Worm (Caenorhabditis elegans) whole organism, L1 larva: ENCODE data around the gene elpc-3.
A peak's percentile ranks its signal among the peaks of the same experiment; 100 is the strongest.

Experiments used
- aly-2 ChIP-seq: fragments of 150-350 bp; optimal IDR thresholded peaks from 2 replicates; lab custom pipeline; 2014; ENCODE audit warnings: missing biosample characterization, missing genetic modification characterization
- ceh-63 ChIP-seq: fragments of 200-800 bp; sonication (Bioruptor generic); optimal IDR thresholded peaks from 2 replicates; lab custom pipeline; 2018; ENCODE audit warnings: mild to moderate bottlenecking, missing genetic modification characterization, missing compliant biosample characterization
- ceh-82 ChIP-seq, 3 experiments: fragments of 150-350 bp in 1 of 3; sonication (generic microtip) in 2 of 3; optimal IDR thresholded peaks; 2 replicates each; lab custom pipeline; 2014 to 2017; ENCODE audit warnings: missing biosample characterization in 3 of 3, missing genetic modification characterization in 3 of 3
- ceh-88 ChIP-seq: fragments of 200-800 bp; sonication (Bioruptor generic); IDR thresholded peaks from 2 replicates; pipeline ENCODE4 v1.3.6; 2022; ENCODE audit warnings: missing genetic modification characterization, missing compliant biosample characterization
- ces-1 ChIP-seq: fragments of 150-350 bp; optimal IDR thresholded peaks from 2 replicates; lab custom pipeline; 2014; ENCODE audit warnings: missing biosample characterization, missing genetic modification reagents, missing genetic modification characterization
- efl-1 ChIP-seq, 4 experiments: fragments of 150-350 bp; optimal IDR thresholded peaks in 3 of 4; peaks in 1 of 4; 1 replicate in 1 of 4; 2 replicates in 3 of 4; lab custom pipeline; 2014; ENCODE audit warnings: missing biosample characterization in 2 of 4, missing genetic modification characterization in 2 of 4, missing genetic modification reagents in 2 of 4
- efl-3 ChIP-seq: fragments of 200-800 bp; sonication (Bioruptor generic); optimal IDR thresholded peaks from 2 replicates; lab custom pipeline; 2018; ENCODE audit warnings: mild to moderate bottlenecking, missing genetic modification characterization, missing compliant biosample characterization
- egl-13 ChIP-seq: sonication (generic microtip); optimal IDR thresholded peaks from 2 replicates; lab custom pipeline; 2016; ENCODE audit warnings: missing genotype, missing genetic modification reagents, missing genetic modification characterization, missing compliant biosample characterization
- egl-27 ChIP-seq, 2 experiments: fragments of 150-350 bp in 1 of 2; sonication (generic microtip); optimal IDR thresholded peaks; 3 replicates each; lab custom pipeline; 2017 to 2018; ENCODE audit warnings: missing biosample characterization in 2 of 2, missing genetic modification characterization in 2 of 2, missing genetic modification reagents in 2 of 2
- elt-2 ChIP-seq: sonication (generic microtip); optimal IDR thresholded peaks from 2 replicates; lab custom pipeline; 2016; ENCODE audit warnings: missing genetic modification characterization, mild to moderate bottlenecking, inconsistent platforms, missing compliant biosample characterization, missing genetic modification reagents
- elt-3 ChIP-seq, 6 experiments: fragments of 150-350 bp in 1 of 6; sonication (generic microtip); optimal IDR thresholded peaks; 2 replicates each; lab custom pipeline; 2017 to 2018; ENCODE audit warnings: missing biosample characterization in 6 of 6, missing genetic modification characterization in 6 of 6, inconsistent platforms in 1 of 6
- fkh-10 ChIP-seq: sonication (generic microtip); optimal IDR thresholded peaks from 2 replicates; lab custom pipeline; 2017; ENCODE audit warnings: missing biosample characterization, missing genetic modification reagents, missing genetic modification characterization
- fos-1 ChIP-seq: fragments of 150-350 bp; optimal IDR thresholded peaks from 2 replicates; lab custom pipeline; 2014; ENCODE audit warnings: missing biosample characterization, missing genetic modification characterization
- hlh-17 ChIP-seq: fragments of 200-800 bp; sonication (Bioruptor generic); optimal IDR thresholded peaks from 2 replicates; lab custom pipeline; 2018; ENCODE audit warnings: missing genetic modification characterization, mild to moderate bottlenecking, missing compliant biosample characterization, moderate library complexity, borderline replicate concordance
- hpl-2 ChIP-seq: fragments of 150-350 bp; optimal IDR thresholded peaks from 2 replicates; lab custom pipeline; 2014; ENCODE audit warnings: missing biosample characterization, missing genetic modification reagents, missing genetic modification characterization
- irx-1 ChIP-seq: sonication (generic microtip); optimal IDR thresholded peaks from 2 replicates; lab custom pipeline; 2016; ENCODE audit warnings: missing genetic modification characterization, missing compliant biosample characterization
- isw-1 ChIP-seq: fragments of 200-800 bp; sonication (Bioruptor generic); IDR thresholded peaks from 2 replicates; pipeline ENCODE4 v1.3.6; 2022; ENCODE audit warnings: missing genetic modification characterization, missing compliant biosample characterization
- lin-13 ChIP-seq: fragments of 150-350 bp; optimal IDR thresholded peaks from 2 replicates; lab custom pipeline; 2014; ENCODE audit warnings: missing biosample characterization, missing genetic modification reagents, missing genetic modification characterization
- lin-14 ChIP-seq: fragments of 200-800 bp; sonication (Bioruptor generic); optimal IDR thresholded peaks from 2 replicates; lab custom pipeline; 2018; ENCODE audit warnings: mild to moderate bottlenecking, missing genetic modification characterization, moderate library complexity, missing compliant biosample characterization
- lin-15B ChIP-seq: fragments of 150-350 bp; sonication (generic microtip); optimal IDR thresholded peaks from 3 replicates; lab custom pipeline; 2014; ENCODE audit warnings: missing biosample characterization, missing genetic modification characterization
- lin-39 ChIP-seq: fragments of 150-350 bp; optimal IDR thresholded peaks from 2 replicates; lab custom pipeline; 2014; ENCODE audit warnings: missing biosample characterization, missing genetic modification reagents, missing genetic modification characterization
- lir-3 ChIP-seq: sonication (generic microtip); optimal IDR thresholded peaks from 2 replicates; lab custom pipeline; 2016; ENCODE audit warnings: mild to moderate bottlenecking, missing genetic modification characterization, moderate library complexity, missing compliant biosample characterization; ENCODE audit not compliant: poor library complexity
- lsy-2 ChIP-seq, 2 experiments: fragments of 150-350 bp; optimal IDR thresholded peaks; 2 replicates each; lab custom pipeline; 2014; ENCODE audit warnings: missing biosample characterization in 2 of 2, missing genetic modification characterization in 2 of 2
- mef-2 ChIP-seq: fragments of 150-350 bp; optimal IDR thresholded peaks from 2 replicates; lab custom pipeline; 2014; ENCODE audit warnings: missing biosample characterization, missing genetic modification characterization
- nhr-12 ChIP-seq: sonication (generic microtip); optimal IDR thresholded peaks from 2 replicates; lab custom pipeline; 2017; ENCODE audit warnings: missing biosample characterization, missing genetic modification characterization
- nhr-19 ChIP-seq: fragments of 200-800 bp; sonication (Bioruptor generic); conservative IDR thresholded peaks from 2 replicates; pipeline ENCODE4 v1.3.6; 2022; ENCODE audit warnings: missing genetic modification characterization, missing compliant biosample characterization
- nhr-20 ChIP-seq: sonication (generic microtip); optimal IDR thresholded peaks from 2 replicates; lab custom pipeline; 2016; ENCODE audit warnings: mild to moderate bottlenecking, missing genetic modification characterization, missing compliant biosample characterization
- nhr-237 ChIP-seq: fragments of 150-350 bp; optimal IDR thresholded peaks from 2 replicates; lab custom pipeline; 2014; ENCODE audit warnings: missing biosample characterization, missing genetic modification characterization
- nhr-71 ChIP-seq: sonication (generic microtip); optimal IDR thresholded peaks from 2 replicates; lab custom pipeline; 2016; ENCODE audit warnings: mild to moderate bottlenecking, missing genetic modification characterization, moderate library complexity, missing compliant biosample characterization
- nhr-84 ChIP-seq: sonication (generic microtip); optimal IDR thresholded peaks from 2 replicates; lab custom pipeline; 2017; ENCODE audit warnings: missing biosample characterization, missing genetic modification characterization
- nhr-85 ChIP-seq: sonication (generic microtip); peaks from one replicate; lab custom pipeline; 2016; ENCODE audit warnings: missing genetic modification characterization, inconsistent platforms, missing compliant biosample characterization
- nhr-90 ChIP-seq: sonication (generic microtip); optimal IDR thresholded peaks from 2 replicates; lab custom pipeline; 2016; ENCODE audit warnings: mild to moderate bottlenecking, missing genetic modification characterization, missing compliant biosample characterization; ENCODE audit not compliant: poor library complexity
- pqm-1 ChIP-seq: sonication (generic microtip); optimal IDR thresholded peaks from 3 replicates; lab custom pipeline; 2017; ENCODE audit warnings: missing biosample characterization, missing genetic modification characterization
- rnt-1 ChIP-seq: sonication (generic microtip); optimal IDR thresholded peaks from 2 replicates; lab custom pipeline; 2016; ENCODE audit warnings: mild to moderate bottlenecking, missing genetic modification characterization, moderate library complexity, missing compliant biosample characterization
- skn-1 ChIP-seq: fragments of 150-350 bp; optimal IDR thresholded peaks from 2 replicates; lab custom pipeline; 2014; ENCODE audit warnings: missing biosample characterization, missing genetic modification characterization
- snpc-4 ChIP-seq: fragments of 150-350 bp; optimal IDR thresholded peaks from 2 replicates; lab custom pipeline; 2014; ENCODE audit warnings: missing biosample characterization, missing genetic modification characterization
- snu-23 ChIP-seq: sonication (generic microtip); optimal IDR thresholded peaks from 2 replicates; lab custom pipeline; 2016; ENCODE audit warnings: missing genetic modification characterization, missing compliant biosample characterization
- sptf-1 ChIP-seq: fragments of 150-350 bp; optimal IDR thresholded peaks from 2 replicates; lab custom pipeline; 2014; ENCODE audit warnings: missing biosample characterization, missing genetic modification characterization
- swsn-7 ChIP-seq: sonication (generic microtip); optimal IDR thresholded peaks from 2 replicates; lab custom pipeline; 2016; ENCODE audit warnings: missing genetic modification characterization, missing compliant biosample characterization
- tbx-2 ChIP-seq: sonication (generic microtip); optimal IDR thresholded peaks from 2 replicates; lab custom pipeline; 2016; ENCODE audit warnings: missing genetic modification characterization, missing compliant biosample characterization
- tlp-1 ChIP-seq: fragments of 150-350 bp; optimal IDR thresholded peaks from 2 replicates; lab custom pipeline; 2014; ENCODE audit warnings: missing biosample characterization, missing genetic modification characterization
- unc-130 ChIP-seq: fragments of 150-350 bp; optimal IDR thresholded peaks from 2 replicates; lab custom pipeline; 2017; ENCODE audit warnings: missing biosample characterization, missing genetic modification characterization, inconsistent platforms
- unc-98 ChIP-seq: fragments of 200-800 bp; sonication (Bioruptor generic); IDR thresholded peaks from 2 replicates; pipeline ENCODE4 v1.3.6; 2022; ENCODE audit warnings: missing genetic modification characterization, missing compliant biosample characterization
- vab-15 ChIP-seq: sonication (generic microtip); optimal IDR thresholded peaks from 2 replicates; lab custom pipeline; 2017; ENCODE audit warnings: missing genotype, mild to moderate bottlenecking, missing genetic modification characterization, missing compliant biosample characterization
- zag-1 ChIP-seq: fragments of 150-350 bp; optimal IDR thresholded peaks from 2 replicates; lab custom pipeline; 2014; ENCODE audit warnings: missing biosample characterization, missing genetic modification characterization
- zip-4 ChIP-seq: fragments of 200-800 bp; sonication (Bioruptor generic); optimal IDR thresholded peaks from 2 replicates; lab custom pipeline; 2018; ENCODE audit warnings: mild to moderate bottlenecking, missing genetic modification characterization, moderate library complexity, missing compliant biosample characterization
- ztf-4 ChIP-seq: fragments of 150-350 bp; optimal IDR thresholded peaks from 2 replicates; lab custom pipeline; 2014; ENCODE audit warnings: missing biosample characterization, missing genetic modification characterization

The elpc-3 gene

ce11 chrV:12161157-12161556 lies 20.1 kb downstream of the elpc-3 start (continued):
- TF ChIP-seq nhr-12 (tag; lab: Kevin White, UChicago) (no peak), ceh-82 (tag; optimal IDR thresholded peaks at IDR 0.05; lab: Kevin White, UChicago) (peak in 1 of 3 experiments; percentile 15), efl-3 (GFP tag; lab: Kevin White, UChicago) (no peak), elt-2 (tag; lab: Kevin White, UChicago) (no peak), ceh-88 (GFP tag; lab: Robert Waterston, UW) (no peak), hpl-2 (GFP tag; lab: Kevin White, UChicago) (no peak), tbx-2 (tag; lab: Kevin White, UChicago) (no peak), irx-1 (no peak), egl-27 (tag; optimal IDR thresholded peaks at IDR 0.05; lab: Kevin White, UChicago) (no peak)
- TF ChIP-seq, all 84 proteins: peak for 4

ce11 chrV:12159975-12160374 lies 21.2 kb downstream of the elpc-3 start:
- TF ChIP-seq unc-130 (no peak), hlh-17 (no peak), mef-2 (tag; lab: Kevin White, UChicago) (no peak), egl-27 (tag; optimal IDR thresholded peaks at IDR 0.05; lab: Kevin White, UChicago) (no peak), efl-1 (optimal IDR thresholded peaks at IDR 0.05; lab: Kevin White, UChicago) (no peak), efl-1 (GFP tag; optimal IDR thresholded peaks at IDR 0.05 in 1 of 2; lab: Kevin White, UChicago) (peak in 1 of 2 experiments; percentile 70), nhr-85 (peak; percentile 85), lin-14 (GFP tag; lab: Kevin White, UChicago) (peak; percentile 8), lin-15B (tag; lab: Kevin White, UChicago) (no peak), nhr-90 (tag; lab: Kevin White, UChicago) (no peak), zip-4 (GFP tag; lab: Kevin White, UChicago) (no peak), lin-39 (tag; lab: Kevin White, UChicago) (no peak), lir-3 (tag; lab: Kevin White, UChicago) (no peak), vab-15 (tag; lab: Kevin White, UChicago) (no peak), unc-98 (GFP tag; lab: Robert Waterston, UW) (no peak), skn-1 (tag; lab: Kevin White, UChicago) (no peak), ztf-4 (tag; lab: Kevin White, UChicago) (no peak), ceh-88 (GFP tag; lab: Robert Waterston, UW) (no peak), egl-13 (no peak), elt-3 (tag; optimal IDR thresholded peaks at IDR 0.05; lab: Kevin White, UChicago) (no peak), ceh-82 (tag; optimal IDR thresholded peaks at IDR 0.05; lab: Kevin White, UChicago) (no peak)

ce11 chrV:12158377-12158776 lies 22.8 kb downstream of the elpc-3 start:
- no peak for TF ChIP-seq nhr-237 (tag; lab: Kevin White, UChicago)
- TF ChIP-seq ceh-63 (GFP tag; lab: Kevin White, UChicago): no peak
- TF ChIP-seq nhr-85: peak; percentile 81
- no peak for TF ChIP-seq aly-2 (tag; lab: Kevin White, UChicago)
- TF ChIP-seq tbx-2 (tag; lab: Kevin White, UChicago): no peak
- peak; percentile 76 for TF ChIP-seq rnt-1 (tag; lab: Kevin White, UChicago)
- TF ChIP-seq lin-14 (GFP tag; lab: Kevin White, UChicago): peak; percentile 79
- no peak for TF ChIP-seq skn-1 (tag; lab: Kevin White, UChicago)
- TF ChIP-seq lin-13 (GFP tag; lab: Kevin White, UChicago): no peak
- peak; percentile 29 for TF ChIP-seq nhr-19 (GFP tag; lab: Robert Waterston, UW)
- peak; percentile 47 for TF ChIP-seq nhr-71
- TF ChIP-seq snpc-4: no peak
- peak; percentile 27 for TF ChIP-seq nhr-20
- TF ChIP-seq pqm-1 (tag; lab: Kevin White, UChicago): no peak
- TF ChIP-seq efl-3 (GFP tag; lab: Kevin White, UChicago): no peak
- no peak for TF ChIP-seq zag-1
- peak in 1 of 2 experiments; percentile 14 for TF ChIP-seq efl-1 (optimal IDR thresholded peaks at IDR 0.05; lab: Kevin White, UChicago)
- peak in 1 of 2 experiments; percentile 77 for TF ChIP-seq efl-1 (GFP tag; optimal IDR thresholded peaks at IDR 0.05 in 1 of 2; lab: Kevin White, UChicago)
- TF ChIP-seq lir-3 (tag; lab: Kevin White, UChicago): no peak
- no peak for TF ChIP-seq isw-1
- no peak for TF ChIP-seq tlp-1
- no peak for TF ChIP-seq fkh-10
- TF ChIP-seq lsy-2 (tag; optimal IDR thresholded peaks at IDR 0.05; lab: Kevin White, UChicago): no peak
- no peak for TF ChIP-seq lin-15B (tag; lab: Kevin White, UChicago)
- no peak for TF ChIP-seq nhr-84
- no peak for TF ChIP-seq fos-1 (tag; lab: Kevin White, UChicago)
- no peak for TF ChIP-seq sptf-1 (tag; lab: Kevin White, UChicago)
- TF ChIP-seq ces-1: no peak
- TF ChIP-seq snu-23 (GFP tag; lab: Kevin White, UChicago): peak; percentile 8
- no peak for TF ChIP-seq swsn-7 (tag; lab: Kevin White, UChicago)
- TF ChIP-seq, all 84 proteins: peak for 8
